Fruit fly (Drosophila melanogaster): ENCODE results near the gene RasGAP1.

RasGAP1 gene

DNA sequence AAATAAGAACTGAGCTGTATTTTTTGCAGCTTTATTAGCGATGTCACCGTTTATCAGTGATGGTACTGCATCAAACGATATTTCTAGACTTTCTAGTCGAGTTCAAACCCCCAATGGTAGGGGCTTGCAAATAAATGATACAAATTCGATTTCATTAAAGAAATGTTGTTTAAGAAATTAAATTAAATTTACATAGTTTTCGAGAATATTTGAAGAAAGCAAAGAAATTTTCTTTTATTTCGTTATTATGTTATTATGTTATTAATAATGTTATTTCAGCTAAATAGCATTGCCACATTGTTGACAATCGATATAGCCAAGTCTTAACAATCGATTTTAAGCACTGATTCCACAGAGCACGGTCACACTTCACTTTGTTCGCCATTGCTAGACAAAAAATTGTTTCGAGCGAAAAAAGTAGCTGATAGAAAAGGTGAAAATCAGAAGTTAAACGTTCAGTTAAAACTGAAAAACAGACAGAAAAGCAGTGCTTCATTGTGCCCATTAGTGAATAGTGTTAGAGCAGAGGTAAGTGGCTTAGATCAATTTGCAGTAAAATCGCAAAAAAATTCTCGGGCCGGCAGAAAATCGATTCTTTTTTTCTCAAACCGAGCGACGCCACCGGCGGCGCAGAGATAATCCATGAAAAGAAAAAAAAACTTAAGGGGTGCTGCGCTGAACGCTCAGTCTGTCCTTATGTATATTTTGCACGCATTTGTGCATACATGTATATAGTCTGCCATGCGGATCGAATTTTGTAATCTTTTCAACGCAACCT, 9.4 kb upstream of the RasGAP1 start, which contains the start of the genes iPLA2-VIA and Ciz1 (continued):
- TF ChIP-seq crp (GFP tag; optimal IDR thresholded peaks at IDR 0.05) (no peak), CG8290 (GFP tag; optimal IDR thresholded peaks at IDR 0.05) (peak; percentile 54), CG8290 (tag; optimal IDR thresholded peaks at IDR 0.05) (no peak), HLH4C (GFP tag; IDR thresholded peaks at IDR 0.05; ENCODE audit: partially characterized antibody) (peak; percentile 68), CG14860 (GFP tag; IDR thresholded peaks at IDR 0.05; ENCODE audit: partially characterized antibody) (peak; percentile 64; the same call in 2 of the 3 replicates), CG17829 (tag; optimal IDR thresholded peaks at IDR 0.05) (peak; percentile 52), lbe (GFP tag; optimal IDR thresholded peaks at IDR 0.05) (peak; percentile 3), HLH54F (GFP tag; optimal IDR thresholded peaks at IDR 0.05) (peak; percentile 1), pnt (GFP tag; optimal IDR thresholded peaks at IDR 0.05) (peak; percentile 14), Dref (GFP tag; IDR thresholded peaks at IDR 0.05) (peak; percentile 71), Xrp1 (GFP tag; IDR thresholded peaks at IDR 0.05) (no peak), CG14710 (tag; optimal IDR thresholded peaks at IDR 0.05) (peak; percentile 90), Ets97D (GFP tag; optimal IDR thresholded peaks at IDR 0.05) (peak; percentile 62), GATAe (GFP tag; conservative IDR thresholded peaks at IDR 0.05) (no peak), CG14441 (GFP tag; IDR thresholded peaks at IDR 0.05) (0 out of 2 replicates have a peak, but pooled peaks have one; percentile 9), row (GFP tag; IDR thresholded peaks at IDR 0.05) (peak; percentile 72), amos (GFP tag; IDR thresholded peaks at IDR 0.05; ENCODE audit: partially characterized antibody) (peak; percentile 71; the same call in 1 of the 2 replicates), zfh1 (GFP tag; IDR thresholded peaks at IDR 0.05) (no peak), HmgZ (tag; optimal IDR thresholded peaks at IDR 0.05) (peak; percentile 8), CG30403 (GFP tag; optimal IDR thresholded peaks at IDR 0.05) (peak; percentile 51), zen (tag; optimal IDR thresholded peaks at IDR 0.05) (peak; percentile 48), pita (GFP tag; optimal IDR thresholded peaks at IDR 0.05) (peak; percentile 56), Gug (GFP tag; IDR thresholded peaks at IDR 0.05) (0 out of 4 replicates have a peak, but pooled peaks have one; percentile 8), CG17361 (GFP tag; IDR thresholded peaks at IDR 0.05) (no peak), CG4424 (GFP tag; optimal IDR thresholded peaks at IDR 0.05) (peak; percentile 32), grn (GFP tag; optimal IDR thresholded peaks at IDR 0.05) (peak; percentile 37), unpg (GFP tag; optimal IDR thresholded peaks at IDR 0.05) (no peak), hb (GFP tag; IDR thresholded peaks at IDR 0.05; ENCODE audit: partially characterized antibody) (peak; percentile 71), CG1647 (GFP tag; optimal IDR thresholded peaks at IDR 0.05) (peak; percentile 16), ssp (GFP tag; IDR thresholded peaks at IDR 0.05) (0 out of 2 replicates have a peak, but pooled peaks have one; percentile 11), trem (tag; optimal IDR thresholded peaks at IDR 0.05) (peak; percentile 83), CG9727 (GFP tag; optimal IDR thresholded peaks at IDR 0.05) (peak; percentile 23), nmo (GFP tag; optimal IDR thresholded peaks at IDR 0.05) (peak; percentile 82), lilli (GFP tag; optimal IDR thresholded peaks at IDR 0.05) (peak; percentile 7), crc (GFP tag; optimal IDR thresholded peaks at IDR 0.05) (no peak), pum (GFP tag; optimal IDR thresholded peaks at IDR 0.05) (peak; percentile 45), nerfin-1 (tag; optimal IDR thresholded peaks at IDR 0.05) (peak; percentile 1), unc-4 (GFP tag; IDR thresholded peaks at IDR 0.05; ENCODE audit: partially characterized antibody) (peak; percentile 79), Sry-δ (GFP tag; optimal IDR thresholded peaks at IDR 0.05) (peak; percentile 96), CG15514 (GFP tag; optimal IDR thresholded peaks at IDR 0.05) (peak; percentile 62), insv (GFP tag; optimal IDR thresholded peaks at IDR 0.05) (peak in 1 of 2 experiments; percentile 14), CG2129 (GFP tag; IDR thresholded peaks at IDR 0.05; ENCODE audit: partially characterized antibody) (peak; percentile 52; the same call in 1 of the 2 replicates), pzg (GFP tag; optimal IDR thresholded peaks at IDR 0.05) (peak; percentile 79), CG12659 (GFP tag; optimal IDR thresholded peaks at IDR 0.05) (peak; percentile 84), CG2116 (GFP tag; optimal IDR thresholded peaks at IDR 0.05) (peak; percentile 89), Nf-YC (tag; optimal IDR thresholded peaks at IDR 0.05) (peak; percentile 50), Lhr (GFP tag; optimal IDR thresholded peaks at IDR 0.05) (peak; percentile 71), Opbp (GFP tag; IDR thresholded peaks at IDR 0.05; ENCODE audit: partially characterized antibody) (peak; percentile 70; the same call in 2 of the 3 replicates)

All from whole organism, embryonic.